Worm (Caenorhabditis elegans): ENCODE data around the gene F10C2.5.

Gene F10C2.5

DNA sequence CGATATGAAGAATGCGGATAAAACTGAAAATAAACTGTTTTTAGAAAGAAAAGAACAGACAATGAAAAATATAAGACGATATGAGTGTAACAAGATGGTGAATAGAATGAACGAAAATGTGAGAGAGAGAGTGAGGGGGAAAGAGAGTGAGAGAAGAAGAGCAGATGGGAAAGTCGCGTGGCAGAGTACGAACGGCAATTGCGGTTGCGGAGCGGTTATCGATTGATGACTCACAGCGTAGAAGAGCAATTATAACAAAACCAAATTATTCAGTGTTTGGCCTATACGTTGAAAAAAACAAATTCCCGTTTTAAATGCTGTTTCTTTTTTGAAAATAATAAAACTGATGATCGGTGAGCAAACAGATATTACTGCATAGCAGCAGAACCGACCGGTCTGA, 20.1 kb downstream of the F10C2.5 start, which contains the start of gene pqn-53 (continued):
- no peak for TF ChIP-seq ctbp-1 (GFP tag; IDR thresholded peaks at IDR 0.05)
- TF ChIP-seq mdt-29 (GFP tag; IDR thresholded peaks at IDR 0.05): no peak
- peak in 1 of 2 experiments; percentile 59 for TF ChIP-seq mdl-1 (tag; optimal IDR thresholded peaks at IDR 0.05)
- no peak for TF ChIP-seq rbr-2 (tag; optimal IDR thresholded peaks at IDR 0.05)
- no peak for TF ChIP-seq spr-1 (tag; optimal IDR thresholded peaks at IDR 0.05)
- TF ChIP-seq nhr-76 (tag; optimal IDR thresholded peaks at IDR 0.05): no peak
- no peak for TF ChIP-seq sdz-12 (GFP tag; optimal IDR thresholded peaks at IDR 0.05)
- TF ChIP-seq ZK546.5 (tag; optimal IDR thresholded peaks at IDR 0.05): no peak
- no peak for TF ChIP-seq unc-62 (GFP tag; optimal IDR thresholded peaks at IDR 0.05 in 1 of 2)
- no peak for TF ChIP-seq unc-62 (tag; optimal IDR thresholded peaks at IDR 0.05)
- no peak for TF ChIP-seq lin-38 (GFP tag; IDR thresholded peaks at IDR 0.05)
- TF ChIP-seq nhr-102 (tag; optimal IDR thresholded peaks at IDR 0.05): no peak
- peak; percentile 93 for TF ChIP-seq aha-1 (tag)
- TF ChIP-seq ztf-11 (tag; optimal IDR thresholded peaks at IDR 0.05): no peak
- no peak for TF ChIP-seq ztf-7 (tag; optimal IDR thresholded peaks at IDR 0.05)
- TF ChIP-seq nhr-28 (tag; optimal IDR thresholded peaks at IDR 0.05): peak; percentile 26
- no peak for TF ChIP-seq dpl-1 (GFP tag; optimal IDR thresholded peaks at IDR 0.05)
- TF ChIP-seq daf-19 (GFP tag; conservative IDR thresholded peaks at IDR 0.05): no peak
- TF ChIP-seq F49E8.2 (tag; optimal IDR thresholded peaks at IDR 0.05; ENCODE audit: borderline replicate concordance): no peak
- TF ChIP-seq lin-15B (tag; optimal IDR thresholded peaks at IDR 0.05): no peak
- TF ChIP-seq nhr-237 (tag; optimal IDR thresholded peaks at IDR 0.05): no peak
- no peak for TF ChIP-seq ceh-44 (GFP tag; IDR thresholded peaks at IDR 0.05)
- TF ChIP-seq ZK337.2 (GFP tag; IDR thresholded peaks at IDR 0.05): no peak
- no peak for TF ChIP-seq set-16 (GFP tag; IDR thresholded peaks at IDR 0.05)
- TF ChIP-seq nhr-41 (GFP tag; IDR thresholded peaks at IDR 0.05): no peak
- no peak for TF ChIP-seq T26A8.4 (GFP tag; IDR thresholded peaks at IDR 0.05)
- no peak for TF ChIP-seq duxl-1 (tag; optimal IDR thresholded peaks at IDR 0.05; ENCODE audit: poor library complexity)
- TF ChIP-seq lin-1 (GFP tag; IDR thresholded peaks at IDR 0.05): no peak
- TF ChIP-seq cey-2 (tag; optimal IDR thresholded peaks at IDR 0.05; ENCODE audit: borderline replicate concordance, insufficient read depth): no peak
- TF ChIP-seq daf-16 (GFP tag; optimal IDR thresholded peaks at IDR 0.05): no peak
- TF ChIP-seq daf-16 (tag; optimal IDR thresholded peaks at IDR 0.05): no peak
- TF ChIP-seq dmd-9 (GFP tag; IDR thresholded peaks at IDR 0.05): no peak
- no peak for TF ChIP-seq Y75B8A.6 (GFP tag; IDR thresholded peaks at IDR 0.05)
- TF ChIP-seq tag-97 (GFP tag; IDR thresholded peaks at IDR 0.05): no peak
- TF ChIP-seq php-3 (GFP tag; IDR thresholded peaks at IDR 0.05): no peak
- no peak for TF ChIP-seq fos-1 (tag; optimal IDR thresholded peaks at IDR 0.05)
- TF ChIP-seq hif-1 (tag; optimal IDR thresholded peaks at IDR 0.05): no peak
- TF ChIP-seq lsy-2 (tag; optimal IDR thresholded peaks at IDR 0.05): peak in 1 of 2 experiments; percentile 13
- TF ChIP-seq zag-1 (tag; optimal IDR thresholded peaks at IDR 0.05): no peak
- TF ChIP-seq ceh-82 (tag; optimal IDR thresholded peaks at IDR 0.05): no peak
- TF ChIP-seq D1046.2 (GFP tag; IDR thresholded peaks at IDR 0.05): no peak
- TF ChIP-seq dve-1 (tag; optimal IDR thresholded peaks at IDR 0.05; ENCODE audit: insufficient read depth): peak; percentile 14
- no peak for TF ChIP-seq fkh-10 (GFP tag; optimal IDR thresholded peaks at IDR 0.05)
- TF ChIP-seq nhr-25 (tag; optimal IDR thresholded peaks at IDR 0.05; ENCODE audit: borderline replicate concordance, insufficient read depth): no peak
- no peak for TF ChIP-seq ceh-32 (tag; optimal IDR thresholded peaks at IDR 0.05; ENCODE audit: poor library complexity)
- TF ChIP-seq ama-1 (optimal IDR thresholded peaks at IDR 0.05): no peak
- TF ChIP-seq Y48G9A.11 (GFP tag; IDR thresholded peaks at IDR 0.05): no peak
- TF ChIP-seq mxl-2 (GFP tag; conservative IDR thresholded peaks at IDR 0.05): no peak
- no peak for TF ChIP-seq egl-27 (tag; optimal IDR thresholded peaks at IDR 0.05)
- TF ChIP-seq nhr-48 (tag; optimal IDR thresholded peaks at IDR 0.05): no peak
- no peak for TF ChIP-seq egl-43 (GFP tag; IDR thresholded peaks at IDR 0.05)
- peak; percentile 22 for TF ChIP-seq nhr-111 (GFP tag; optimal IDR thresholded peaks at IDR 0.05)
- no peak for TF ChIP-seq lim-7 (GFP tag; IDR thresholded peaks at IDR 0.05)
